Worm (Caenorhabditis elegans) whole organism, L4/young adult: ENCODE measurements around the gene ZK1320.5.

ENCODE experiments used
- W03F9.2 ChIP-seq: fragments of 150-350 bp; optimal IDR thresholded peaks from 2 replicates; lab custom pipeline; 2014; ENCODE audit warnings: missing biosample characterization, missing genetic modification characterization
- him-1 ChIP-seq: sonication (generic microtip); optimal IDR thresholded peaks from 2 replicates; lab custom pipeline; 2016; ENCODE audit warnings: missing genotype, missing genetic modification reagents, missing genetic modification characterization, missing compliant biosample characterization

DNA sequence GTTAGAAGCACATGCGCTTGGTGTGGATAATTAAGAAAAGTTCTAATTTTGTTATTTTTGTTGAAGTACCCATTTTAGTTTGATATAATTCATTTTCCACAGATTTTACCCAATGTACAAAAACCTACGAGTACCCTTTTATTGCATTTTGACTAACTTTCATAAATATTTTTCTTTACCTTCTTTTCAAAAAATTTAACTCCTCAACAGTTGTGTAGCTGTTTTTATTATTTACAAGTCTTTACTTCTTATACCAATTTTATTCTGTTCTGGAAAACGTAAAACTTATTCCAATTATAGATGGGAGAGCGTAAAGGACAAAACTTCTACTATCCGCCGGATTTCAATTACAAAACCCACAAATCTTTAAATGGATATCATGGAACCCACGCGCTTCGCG, 16.3 kb downstream of the ZK1320.5 start, which contains the start of gene ZK1307.9:
- no peak for TF ChIP-seq W03F9.2 (tag; lab: Kevin White, UChicago)
- TF ChIP-seq him-1 (tag; lab: Kevin White, UChicago): no peak
